Fruit fly (Drosophila melanogaster) whole organism, embryonic: ENCODE data around the gene tank.
A peak's percentile ranks its signal among the peaks of the same experiment; 100 is the strongest.

Experiments used
- Abd-B ChIP-seq: fragments of 200-800 bp; sonication (Bioruptor generic); optimal IDR thresholded peaks from 2 replicates; lab custom pipeline; 2018; ENCODE audit warnings: missing biosample characterization, mild to moderate bottlenecking, missing genetic modification characterization, moderate library complexity
- Aef1 ChIP-seq: fragments of 200-800 bp; sonication (Bioruptor generic); IDR thresholded peaks from 3 replicates; pipeline ENCODE4 v1.3.6; 2022; ENCODE audit warnings: missing biosample characterization, missing genetic modification characterization
- CG10959 ChIP-seq: fragments of 200-800 bp; sonication (Bioruptor generic); IDR thresholded peaks from 2 replicates; pipeline ENCODE4 v1.3.6; 2022; ENCODE audit warnings: missing biosample characterization, missing genetic modification characterization
- CG11093 ChIP-seq: fragments of 200-800 bp; sonication (Bioruptor generic); IDR thresholded peaks from 3 replicates; pipeline ENCODE4 v1.3.6; 2022; ENCODE audit warnings: missing biosample characterization, missing genetic modification characterization
- CG11398 ChIP-seq: fragments of 200-800 bp; sonication (Bioruptor generic); optimal IDR thresholded peaks from 2 replicates; lab custom pipeline; 2016; ENCODE audit warnings: missing biosample characterization, missing genetic modification characterization
- CG11723 ChIP-seq: fragments of 200-800 bp; sonication (Bioruptor generic); optimal IDR thresholded peaks from 2 replicates; lab custom pipeline; 2017; ENCODE audit warnings: missing biosample characterization, mild to moderate bottlenecking, missing genetic modification characterization
- CG12744 ChIP-seq: fragments of 200-800 bp; sonication (Bioruptor generic); optimal IDR thresholded peaks from 2 replicates; lab custom pipeline; 2016; ENCODE audit warnings: missing biosample characterization, missing genetic modification characterization
- CG13296 ChIP-seq: fragments of 200-800 bp; sonication (Bioruptor generic); optimal IDR thresholded peaks from 3 replicates; lab custom pipeline; 2018; ENCODE audit warnings: missing biosample characterization, mild to moderate bottlenecking, missing genetic modification characterization
- CG13775 ChIP-seq: fragments of 200-800 bp; sonication (Bioruptor generic); optimal IDR thresholded peaks from 3 replicates; lab custom pipeline; 2017; ENCODE audit warnings: missing biosample characterization, mild to moderate bottlenecking, missing genetic modification characterization
- CG15479 ChIP-seq: fragments of 200-800 bp; sonication (Bioruptor generic); optimal IDR thresholded peaks from 3 replicates; lab custom pipeline; 2019; ENCODE audit warnings: missing biosample characterization, mild to moderate bottlenecking, missing genetic modification characterization, moderate library complexity
- CG1602 ChIP-seq: fragments of 200-800 bp; sonication (Bioruptor generic); optimal IDR thresholded peaks from 3 replicates; lab custom pipeline; 2016; ENCODE audit warnings: missing biosample characterization, missing genetic modification characterization
- CG16815 ChIP-seq: fragments of 200-800 bp; sonication (Bioruptor generic); optimal IDR thresholded peaks from 3 replicates; lab custom pipeline; 2017; ENCODE audit warnings: missing biosample characterization, mild to moderate bottlenecking, missing genetic modification characterization
- CG16863 ChIP-seq: fragments of 200-800 bp; sonication (Bioruptor generic); optimal IDR thresholded peaks from 3 replicates; lab custom pipeline; 2016; ENCODE audit warnings: missing biosample characterization, missing genetic modification characterization
- CG1832 ChIP-seq: fragments of 200-800 bp; sonication (Bioruptor generic); optimal IDR thresholded peaks from 2 replicates; lab custom pipeline; 2017; ENCODE audit warnings: missing biosample characterization, mild to moderate bottlenecking, missing genetic modification characterization, inconsistent platforms
- CG2116 ChIP-seq: fragments of 200-800 bp; sonication (Bioruptor generic); optimal IDR thresholded peaks from 3 replicates; lab custom pipeline; 2018; ENCODE audit warnings: missing biosample characterization, mild to moderate bottlenecking, missing genetic modification characterization
- CG30020 ChIP-seq: fragments of 200-800 bp; optimal IDR thresholded peaks from 2 replicates; lab custom pipeline; 2019; ENCODE audit warnings: missing biosample characterization, mild to moderate bottlenecking, missing genetic modification characterization, moderate library complexity
- CG30431 ChIP-seq: fragments of 200-800 bp; sonication (Bioruptor generic); optimal IDR thresholded peaks from 2 replicates; lab custom pipeline; 2017; ENCODE audit warnings: missing biosample characterization, missing genetic modification characterization
- CG3281 ChIP-seq: fragments of 200-800 bp; sonication (Bioruptor generic); optimal IDR thresholded peaks from 3 replicates; lab custom pipeline; 2017; ENCODE audit warnings: missing biosample characterization, mild to moderate bottlenecking, missing genetic modification characterization
- CG33213 ChIP-seq: fragments of 200-800 bp; sonication (Bioruptor generic); optimal IDR thresholded peaks from 3 replicates; lab custom pipeline; 2016; ENCODE audit warnings: missing biosample characterization, missing genetic modification characterization
- CG34422 ChIP-seq: fragments of 200-800 bp; sonication (Bioruptor generic); IDR thresholded peaks from 3 replicates; pipeline ENCODE4 v1.3.6; 2022; ENCODE audit warnings: missing biosample characterization, missing genetic modification characterization
- CG6254 ChIP-seq: fragments of 200-800 bp; sonication (Bioruptor generic); optimal IDR thresholded peaks from 3 replicates; lab custom pipeline; 2017; ENCODE audit warnings: mild to moderate bottlenecking, missing biosample characterization, missing genetic modification reagents, missing genetic modification characterization
- CG8944 ChIP-seq: fragments of 200-800 bp; sonication (Bioruptor generic); optimal IDR thresholded peaks from 3 replicates; lab custom pipeline; 2016; ENCODE audit warnings: missing biosample characterization, missing genetic modification characterization
- CTCF ChIP-seq: fragments of 200-800 bp; sonication (Bioruptor generic); optimal IDR thresholded peaks from 2 replicates; lab custom pipeline; 2017; ENCODE audit warnings: missing biosample characterization, mild to moderate bottlenecking, missing genetic modification characterization, moderate library complexity
- Deaf1 ChIP-seq: fragments of 200-800 bp; optimal IDR thresholded peaks from 3 replicates; lab custom pipeline; 2019; ENCODE audit warnings: missing biosample characterization, mild to moderate bottlenecking, missing genetic modification characterization, moderate library complexity
- Dip3 ChIP-seq: fragments of 200-800 bp; sonication (Bioruptor generic); optimal IDR thresholded peaks from 3 replicates; lab custom pipeline; 2016; ENCODE audit warnings: missing biosample characterization, missing genetic modification characterization
- Dref ChIP-seq: fragments of 200-800 bp; sonication (Bioruptor generic); IDR thresholded peaks from 2 replicates; pipeline ENCODE4 v1.3.6; 2022; ENCODE audit warnings: missing biosample characterization, missing genetic modification characterization
- H15 ChIP-seq: fragments of 200-800 bp; sonication (Bioruptor generic); IDR thresholded peaks from 3 replicates; pipeline ENCODE4 v1.3.6; 2022; ENCODE audit warnings: missing biosample characterization, missing genetic modification characterization
- Max ChIP-seq: fragments of 200-800 bp; sonication (Bioruptor generic); optimal IDR thresholded peaks from 2 replicates; lab custom pipeline; 2016; ENCODE audit warnings: missing biosample characterization, mild to moderate bottlenecking, missing genetic modification characterization
- NfI ChIP-seq: fragments of 200-800 bp; sonication (Bioruptor generic); optimal IDR thresholded peaks from 3 replicates; lab custom pipeline; 2018; ENCODE audit warnings: missing biosample characterization, mild to moderate bottlenecking, missing genetic modification characterization, moderate library complexity
- Side ChIP-seq: fragments of 200-800 bp; sonication (Bioruptor generic); optimal IDR thresholded peaks from 2 replicates; lab custom pipeline; 2016; ENCODE audit warnings: missing biosample characterization, missing genetic modification characterization
- Sin3A ChIP-seq: fragments of >200 bp; optimal IDR thresholded peaks from 2 replicates; lab custom pipeline; 2018
- Spps ChIP-seq: fragments of 200-800 bp; sonication (Bioruptor generic); optimal IDR thresholded peaks from 2 replicates; lab custom pipeline; 2018; ENCODE audit warnings: missing biosample characterization, mild to moderate bottlenecking, missing genetic modification characterization
- br ChIP-seq: fragments of >200 bp; optimal IDR thresholded peaks from 2 replicates; lab custom pipeline; 2017
- cas ChIP-seq: fragments of 200-800 bp; sonication (Bioruptor generic); IDR thresholded peaks from 2 replicates; pipeline ENCODE4 v1.3.6; 2022; ENCODE audit warnings: missing biosample characterization, missing genetic modification characterization
- caup ChIP-seq: fragments of 200-800 bp; sonication (Bioruptor generic); optimal IDR thresholded peaks from 3 replicates; lab custom pipeline; 2017; ENCODE audit warnings: missing biosample characterization, mild to moderate bottlenecking, missing genetic modification characterization, moderate library complexity; ENCODE audit not compliant: severe bottlenecking
- cg ChIP-seq: fragments of 200-800 bp; sonication (Bioruptor generic); optimal IDR thresholded peaks from 3 replicates; lab custom pipeline; 2019; ENCODE audit warnings: missing biosample characterization, mild to moderate bottlenecking, missing genetic modification characterization, moderate library complexity
- ci ChIP-seq: fragments of 200-800 bp; sonication (Bioruptor generic); IDR thresholded peaks from 3 replicates; pipeline ENCODE4 v1.3.6; 2022; ENCODE audit warnings: missing biosample characterization, missing genetic modification characterization
- danr ChIP-seq: fragments of 200-800 bp; sonication (Bioruptor generic); IDR thresholded peaks from 2 replicates; pipeline ENCODE4 v1.3.6; 2022; ENCODE audit warnings: missing biosample characterization, missing genetic modification characterization
- dmrt11E ChIP-seq: fragments of 200-800 bp; sonication (Bioruptor generic); optimal IDR thresholded peaks from 3 replicates; lab custom pipeline; 2018; ENCODE audit warnings: missing biosample characterization, mild to moderate bottlenecking, missing genetic modification characterization, moderate library complexity
- gem ChIP-seq: fragments of 200-800 bp; sonication (Bioruptor generic); optimal IDR thresholded peaks from 2 replicates; lab custom pipeline; 2019; ENCODE audit warnings: missing biosample characterization, mild to moderate bottlenecking, missing genetic modification characterization, moderate library complexity
- hbn ChIP-seq: fragments of 200-800 bp; sonication (Bioruptor generic); IDR thresholded peaks from 2 replicates; pipeline ENCODE4 v1.3.6; 2022; ENCODE audit warnings: missing biosample characterization, missing genetic modification characterization; ENCODE audit not compliant: partially characterized antibody
- ind ChIP-seq: fragments of 200-800 bp; sonication (Bioruptor generic); optimal IDR thresholded peaks from 3 replicates; lab custom pipeline; 2016; ENCODE audit warnings: missing biosample characterization, missing genetic modification characterization
- luna ChIP-seq: fragments of 200-800 bp; sonication (Bioruptor generic); optimal IDR thresholded peaks from 2 replicates; lab custom pipeline; 2016; ENCODE audit warnings: missing biosample characterization, missing genetic modification characterization
- nerfin-2 ChIP-seq: fragments of 200-800 bp; sonication (Bioruptor generic); IDR thresholded peaks from 2 replicates; pipeline ENCODE4 v1.3.6; 2022; ENCODE audit warnings: missing biosample characterization, missing genetic modification characterization; ENCODE audit not compliant: partially characterized antibody
- odd ChIP-seq: fragments of 200-800 bp; sonication (Bioruptor generic); optimal IDR thresholded peaks from 2 replicates; lab custom pipeline; 2017; ENCODE audit warnings: missing biosample characterization, mild to moderate bottlenecking, missing genetic modification characterization
- pzg ChIP-seq: fragments of 200-800 bp; sonication (Bioruptor generic); optimal IDR thresholded peaks from 3 replicates; lab custom pipeline; 2018; ENCODE audit warnings: missing biosample characterization, mild to moderate bottlenecking, missing genetic modification characterization, moderate library complexity
- schlank ChIP-seq: fragments of 200-800 bp; sonication (Bioruptor generic); optimal IDR thresholded peaks from 2 replicates; lab custom pipeline; 2018; ENCODE audit warnings: missing biosample characterization, mild to moderate bottlenecking, missing genetic modification characterization
- shn ChIP-seq: fragments of 200-800 bp; sonication (Bioruptor generic); optimal IDR thresholded peaks from 3 replicates; lab custom pipeline; 2016; ENCODE audit warnings: missing biosample characterization, missing genetic modification characterization
- so ChIP-seq: fragments of 200-800 bp; sonication (Bioruptor generic); IDR thresholded peaks from 3 replicates; pipeline ENCODE4 v1.3.6; 2022; ENCODE audit warnings: missing biosample characterization, missing genetic modification characterization
- z ChIP-seq: fragments of 200-800 bp; sonication (Bioruptor generic); IDR thresholded peaks from 3 replicates; pipeline ENCODE4 v1.3.6; 2022; ENCODE audit warnings: missing biosample characterization, missing genetic modification characterization
- zen ChIP-seq: fragments of 200-800 bp; sonication (Bioruptor generic); optimal IDR thresholded peaks from 3 replicates; lab custom pipeline; 2018; ENCODE audit warnings: missing biosample characterization, mild to moderate bottlenecking, missing genetic modification characterization, moderate library complexity

The tank gene

dm6 chr2L:4810697-4811490 lies 26.9 kb downstream of the tank start (continued):
- TF ChIP-seq schlank (tag; lab: Kevin White, UChicago) (no peak), hbn (GFP tag; lab: Robert Waterston, UW) (no peak), Deaf1 (tag; lab: Kevin White, UChicago) (no peak), CG34422 (GFP tag; lab: Robert Waterston, UW) (no peak), odd (GFP tag; lab: Kevin White, UChicago) (peak; percentile 73), shn (GFP tag; lab: Kevin White, UChicago) (peak; percentile 50), so (no peak), CG15479 (GFP tag; lab: Kevin White, UChicago) (no peak), CG13296 (GFP tag; lab: Kevin White, UChicago) (peak; percentile 74), z (GFP tag; lab: Robert Waterston, UW) (no peak), CG16815 (GFP tag; lab: Kevin White, UChicago) (peak; percentile 78), CG16863 (GFP tag; lab: Kevin White, UChicago) (peak; percentile 42), CG1832 (GFP tag; lab: Kevin White, UChicago) (no peak), CG11723 (GFP tag; lab: Kevin White, UChicago) (peak; percentile 70), zen (peak; percentile 3), CG30020 (peak; percentile 24), Side (GFP tag; lab: Kevin White, UChicago) (peak; percentile 3), CG11093 (GFP tag; lab: Robert Waterston, UW) (no peak), Abd-B (GFP tag; lab: Kevin White, UChicago) (peak; percentile 69), Sin3A (lab: Kevin White, UChicago) (no peak), caup (GFP tag; lab: Kevin White, UChicago) (peak; percentile 68), nerfin-2 (GFP tag; lab: Robert Waterston, UW) (no peak), Max (GFP tag; lab: Kevin White, UChicago) (peak; percentile 76), CG6254 (no peak), CG1602 (peak; percentile 67), danr (GFP tag; lab: Robert Waterston, UW) (no peak), H15 (GFP tag; lab: Robert Waterston, UW) (no peak), ci (GFP tag; lab: Robert Waterston, UW) (peak; percentile 49; the same call in 1 of the 3 replicates), Dref (GFP tag; lab: Robert Waterston, UW) (no peak), cg (GFP tag; lab: Kevin White, UChicago) (no peak), CTCF (no peak), CG33213 (GFP tag; lab: Kevin White, UChicago) (no peak), pzg (GFP tag; lab: Kevin White, UChicago) (no peak), CG12744 (GFP tag; lab: Kevin White, UChicago) (no peak), br (lab: Kevin White, UChicago) (no peak), CG10959 (GFP tag; lab: Robert Waterston, UW) (no peak; the same call in 1 of the 2 replicates), cas (GFP tag; lab: Robert Waterston, UW) (no peak), CG30431 (GFP tag; lab: Kevin White, UChicago) (peak; percentile 53), luna (GFP tag; lab: Kevin White, UChicago) (no peak), dmrt11E (tag; lab: Kevin White, UChicago) (peak; percentile 71), CG3281 (GFP tag; lab: Kevin White, UChicago) (peak; percentile 83), Dip3 (GFP tag; lab: Kevin White, UChicago) (peak; percentile 19), Spps (tag; lab: Kevin White, UChicago) (no peak), NfI (GFP tag; lab: Kevin White, UChicago) (peak; percentile 68), ind (GFP tag; lab: Kevin White, UChicago) (peak; percentile 31), CG2116 (GFP tag; lab: Kevin White, UChicago) (peak; percentile 37), CG11398 (no peak), CG13775 (GFP tag; lab: Kevin White, UChicago) (peak; percentile 81), gem (peak; percentile 85), CG8944 (no peak), Aef1 (GFP tag; lab: Robert Waterston, UW) (peak; percentile 59)
